Worm (Caenorhabditis elegans) whole organism, young adult: ENCODE measurements around the gene W04B5.6.

Source experiments
- T26A5.8 ChIP-seq: sonication (generic microtip); optimal IDR thresholded peaks from 2 replicates; lab custom pipeline; 2016; ENCODE audit warnings: missing genetic modification characterization, missing compliant biosample characterization
- Y67H2A.10 ChIP-seq: fragments of 200-800 bp; sonication (Bioruptor generic); conservative IDR thresholded peaks from 2 replicates; pipeline ENCODE4 v1.3.6; 2022; ENCODE audit warnings: missing genetic modification reagents, missing genetic modification characterization, missing compliant biosample characterization
- ZK185.1 ChIP-seq: sonication (generic microtip); optimal IDR thresholded peaks from 2 replicates; lab custom pipeline; 2016; ENCODE audit warnings: mild to moderate bottlenecking, missing genetic modification characterization, missing compliant biosample characterization; ENCODE audit not compliant: poor library complexity, severe bottlenecking
- aptf-2 ChIP-seq: fragments of 200-800 bp; sonication (Bioruptor generic); conservative IDR thresholded peaks from 2 replicates; pipeline ENCODE4 v1.3.6; 2022; ENCODE audit warnings: missing genetic modification reagents, missing genetic modification characterization, missing compliant biosample characterization
- cebp-2 ChIP-seq: fragments of 200-800 bp; sonication (Bioruptor generic); IDR thresholded peaks from 2 replicates; pipeline ENCODE4 v1.3.6; 2022; ENCODE audit warnings: missing genetic modification characterization, missing compliant biosample characterization
- ceh-40 ChIP-seq: fragments of 200-800 bp; sonication (Bioruptor generic); IDR thresholded peaks from 2 replicates; pipeline ENCODE4 v1.3.6; 2022; ENCODE audit warnings: missing genetic modification characterization, missing compliant biosample characterization
- lin-54 ChIP-seq: fragments of 200-800 bp; sonication (Bioruptor generic); optimal IDR thresholded peaks from 2 replicates; lab custom pipeline; 2018; ENCODE audit warnings: mild to moderate bottlenecking, missing genetic modification characterization, missing compliant biosample characterization
- mcd-1 ChIP-seq: fragments of 200-800 bp; sonication (Bioruptor generic); IDR thresholded peaks from 2 replicates; pipeline ENCODE4 v1.3.6; 2022; ENCODE audit warnings: missing genetic modification reagents, missing genetic modification characterization, missing compliant biosample characterization
- mes-4 ChIP-seq: sonication (generic microtip); optimal IDR thresholded peaks from 2 replicates; lab custom pipeline; 2016; ENCODE audit warnings: missing genotype, missing genetic modification characterization, missing compliant biosample characterization
- rpc-1 ChIP-seq, 2 experiments: fragments of 150-350 bp in 1 of 2; sonication (generic microtip) in 1 of 2; optimal IDR thresholded peaks; 2 replicates each; lab custom pipeline; 2014 to 2018; ENCODE audit warnings: missing biosample characterization in 1 of 2, missing genetic modification characterization in 1 of 2, missing genetic modification reagents in 1 of 2, missing genotype in 1 of 2
- snpc-4 ChIP-seq, 5 experiments: fragments of 150-350 bp in 1 of 5; sonication (generic microtip) in 4 of 5; optimal IDR thresholded peaks; 2 replicates each; lab custom pipeline; 2014 to 2018; ENCODE audit warnings: missing genetic modification characterization in 5 of 5, missing biosample characterization in 3 of 5, antibody characterized with exemption in 2 of 5, mild to moderate bottlenecking in 2 of 5, missing compliant biosample characterization in 2 of 5, missing genotype in 2 of 5, moderate library complexity in 2 of 5, missing genetic modification reagents in 1 of 5
- somi-1 ChIP-seq: fragments of 200-800 bp; sonication (Bioruptor generic); optimal IDR thresholded peaks from 2 replicates; lab custom pipeline; 2018; ENCODE audit warnings: mild to moderate bottlenecking, missing genetic modification characterization, missing compliant biosample characterization
- zim-3 ChIP-seq: sonication (generic microtip); optimal IDR thresholded peaks from 2 replicates; lab custom pipeline; 2017; ENCODE audit warnings: mild to moderate bottlenecking, missing genetic modification characterization, moderate library complexity, missing compliant biosample characterization
- ztf-26 ChIP-seq: sonication (generic microtip); optimal IDR thresholded peaks from 2 replicates; lab custom pipeline; 2017; ENCODE audit warnings: missing genetic modification characterization, missing compliant biosample characterization

W04B5.6 gene

ce11 chrIII:2386483-2386882, 48.8 kb downstream of the W04B5.6 start, which contains the start of gene H14E04.3:
Gene H14E04.3 (minus strand): TSS chrIII:2386583.
- TF ChIP-seq ztf-26 (tag; lab: Kevin White, UChicago) (no peak), mes-4 (no peak), zim-3 (tag; lab: Kevin White, UChicago) (no peak), somi-1 (GFP tag; lab: Kevin White, UChicago) (no peak), T26A5.8 (tag; lab: Kevin White, UChicago) (no peak), lin-54 (GFP tag; lab: Kevin White, UChicago) (no peak), ZK185.1 (tag; lab: Kevin White, UChicago) (no peak), aptf-2 (GFP tag; lab: Robert Waterston, UW) (no peak), mcd-1 (GFP tag; lab: Robert Waterston, UW) (no peak), ceh-40 (GFP tag; lab: Robert Waterston, UW) (no peak), rpc-1 (optimal IDR thresholded peaks at IDR 0.05; lab: Kevin White, UChicago) (no peak), rpc-1 (tag; optimal IDR thresholded peaks at IDR 0.05; lab: Kevin White, UChicago) (no peak), Y67H2A.10 (GFP tag; lab: Robert Waterston, UW) (no peak), snpc-4 (GFP tag; optimal IDR thresholded peaks at IDR 0.05; lab: Kevin White, UChicago) (no peak), snpc-4 (tag; optimal IDR thresholded peaks at IDR 0.05; lab: Kevin White, UChicago) (no peak), cebp-2 (GFP tag; lab: Robert Waterston, UW) (no peak)
- TF ChIP-seq, all 124 proteins: peak for 0
